Fruit fly (Drosophila melanogaster) Kc167 (cell line): Measurements from ENCODE around the gene Zw.

ENCODE experiments used
- Myc ChIP-seq: fragments of >200 bp; optimal IDR thresholded peaks from 2 replicates; lab custom pipeline; 2017; ENCODE audit warnings: missing external identifiers
- Sin3A ChIP-seq: fragments of >200 bp; optimal IDR thresholded peaks from 2 replicates; lab custom pipeline; 2018; ENCODE audit warnings: missing external identifiers
- h ChIP-seq: fragments of >200 bp; optimal IDR thresholded peaks from 3 replicates; lab custom pipeline; 2018; ENCODE audit warnings: missing external identifiers
- insv ChIP-seq: fragments of >200 bp; optimal IDR thresholded peaks from 3 replicates; lab custom pipeline; 2018; ENCODE audit warnings: missing external identifiers
- psq ChIP-seq: fragments of >200 bp; optimal IDR thresholded peaks from 2 replicates; lab custom pipeline; 2017; ENCODE audit warnings: missing external identifiers
- ttk ChIP-seq: sonication (Bioruptor generic); optimal IDR thresholded peaks from 2 replicates; lab custom pipeline; 2017; ENCODE audit warnings: missing external identifiers

Zw gene

DNA sequence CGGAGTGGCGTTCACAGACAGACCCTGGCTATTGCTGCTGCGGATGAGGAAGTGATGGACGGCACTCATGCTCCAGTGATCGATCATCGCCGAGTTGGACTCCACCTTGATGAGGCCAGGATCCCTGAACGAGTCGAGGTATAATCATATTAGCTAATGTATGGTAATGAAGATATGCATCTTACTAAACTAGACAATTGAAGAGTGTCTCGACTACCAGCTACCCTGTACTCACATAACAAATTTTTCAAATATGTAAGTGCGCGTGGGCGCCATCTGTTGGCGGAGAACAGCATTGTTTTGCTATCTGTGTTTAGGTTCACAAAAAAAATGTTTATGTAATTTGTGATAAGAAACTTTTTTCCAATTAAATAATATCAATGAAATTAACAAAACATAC lies 12.2 kb downstream of the Zw start:
- no peak for TF ChIP-seq insv (lab: Kevin White, UChicago)
- no peak for TF ChIP-seq Myc (lab: Kevin White, UChicago)
- TF ChIP-seq psq (lab: Kevin White, UChicago) = no peak
- TF ChIP-seq ttk (lab: Kevin White, UChicago) = no peak
- no peak for TF ChIP-seq Sin3A (lab: Kevin White, UChicago)
- no peak for TF ChIP-seq h (lab: Kevin White, UChicago)

DNA sequence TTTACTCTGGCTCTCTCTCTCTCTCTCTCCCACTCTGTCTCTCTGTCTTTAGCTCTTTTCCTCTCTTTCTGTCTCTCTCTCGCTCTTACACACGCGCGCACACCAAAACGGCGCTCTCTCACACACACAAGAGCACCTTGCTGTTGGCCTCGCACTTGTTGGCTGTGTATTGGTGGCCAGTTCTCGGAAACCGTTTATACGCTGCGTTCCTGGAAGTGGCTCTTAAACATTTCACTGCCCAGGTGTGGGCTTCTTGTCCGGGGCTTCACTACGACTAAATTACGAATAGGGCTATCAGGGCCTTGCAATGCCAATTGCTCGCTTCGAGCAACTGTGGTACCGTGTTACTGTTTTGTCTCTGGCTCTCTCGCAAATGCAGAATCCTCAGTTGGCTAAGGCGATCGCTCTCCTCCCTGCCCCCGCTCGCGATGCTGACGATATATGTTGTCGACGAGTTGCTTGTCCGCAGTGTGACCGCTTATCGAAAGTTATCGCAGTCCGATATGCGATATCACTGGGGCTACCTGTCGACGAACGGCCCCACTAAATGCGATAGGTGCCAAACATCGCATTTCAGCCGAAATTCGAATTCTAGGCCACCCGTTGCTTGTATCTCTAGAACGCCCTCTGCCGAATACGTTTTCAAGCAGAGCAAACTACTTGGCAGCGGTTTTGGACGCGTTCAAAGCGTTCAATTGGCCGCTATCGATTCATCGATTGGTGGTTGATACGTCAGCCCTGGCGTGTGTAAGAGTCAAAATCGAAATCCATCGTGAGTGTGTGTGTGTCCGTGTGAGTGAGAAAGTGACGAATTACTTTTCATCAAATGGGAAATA lies 16.2 kb downstream of the Zw start, which contains the start of the genes dome and Ubqn:
dome (minus strand) TSS at position 479 of the 836 bp plus-strand sequence.
Ubqn (plus strand) TSS at position 769 of the 836 bp plus-strand sequence.
- TF ChIP-seq ttk (lab: Kevin White, UChicago) (no peak), psq (lab: Kevin White, UChicago) (no peak), insv (lab: Kevin White, UChicago) (no peak), h (lab: Kevin White, UChicago) (no peak), Myc (lab: Kevin White, UChicago) (no peak), Sin3A (lab: Kevin White, UChicago) (no peak)

DNA sequence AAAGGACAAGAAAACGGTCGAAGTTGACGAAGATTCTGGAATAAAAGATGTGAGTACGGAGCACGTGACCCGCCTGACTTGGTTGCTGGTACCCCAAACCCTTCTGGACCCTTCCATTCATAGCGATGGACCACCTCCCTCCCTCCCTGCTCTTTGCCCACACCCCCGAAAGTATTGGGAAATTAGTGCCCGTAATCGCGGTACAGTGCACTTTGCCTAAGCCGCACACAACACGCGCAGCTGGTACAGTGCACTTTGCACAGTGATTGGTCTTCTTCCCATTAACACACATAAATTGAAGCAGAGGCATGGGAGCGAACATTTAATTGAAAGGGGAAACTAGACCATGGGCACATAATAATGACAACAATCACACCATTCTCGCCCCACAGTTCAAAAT lies 17.0 kb downstream of the Zw start:
- no peak for TF ChIP-seq psq (lab: Kevin White, UChicago)
- TF ChIP-seq h (lab: Kevin White, UChicago) = no peak
- TF ChIP-seq Myc (lab: Kevin White, UChicago) = no peak

DNA sequence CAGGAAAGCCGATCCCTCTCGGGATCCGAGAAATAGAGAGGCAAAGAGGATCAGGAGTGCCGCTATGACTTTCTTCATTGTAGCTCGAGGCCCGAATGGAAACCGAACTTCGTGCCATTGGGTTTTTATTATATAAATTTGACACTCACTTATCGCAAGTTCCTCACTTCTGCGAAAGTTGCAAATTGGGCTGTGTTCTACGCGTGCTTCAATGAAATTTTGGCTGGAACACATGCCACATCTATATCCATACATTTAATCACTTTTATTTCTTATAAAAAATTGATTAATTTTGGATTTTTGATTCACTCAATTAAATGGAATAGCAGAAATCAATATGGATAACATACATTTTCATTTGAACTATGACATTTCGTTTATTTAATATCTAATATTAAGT lies 21.8 kb downstream of the Zw start, which contains the start of gene CG14227:
CG14227 (minus strand) TSS at position 101 of the 400 bp plus-strand sequence.
- TF ChIP-seq h (lab: Kevin White, UChicago) (no peak), insv (lab: Kevin White, UChicago) (no peak), psq (lab: Kevin White, UChicago) (no peak), Myc (lab: Kevin White, UChicago) (no peak), ttk (lab: Kevin White, UChicago) (no peak), Sin3A (lab: Kevin White, UChicago) (no peak)

DNA sequence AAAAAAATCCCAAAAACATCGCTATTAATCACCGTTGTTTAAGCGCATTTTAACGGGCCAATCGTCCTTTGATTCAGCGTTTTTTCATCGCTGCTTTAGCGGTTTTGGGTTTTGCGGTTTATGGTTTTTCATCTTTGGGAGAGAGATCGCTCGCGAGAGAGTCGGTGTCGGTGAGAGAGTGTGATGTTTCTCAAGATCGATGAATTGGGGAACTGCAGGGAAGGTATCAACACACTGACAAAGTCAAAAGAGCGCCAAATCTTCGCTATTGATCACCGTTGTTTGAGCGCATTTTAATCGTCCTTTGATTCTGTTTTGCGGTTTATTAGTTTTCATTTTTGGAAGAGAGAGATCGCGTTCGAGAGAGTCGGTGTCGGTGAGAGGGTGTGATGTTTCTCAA lies 23.0 kb downstream of the Zw start:
- no peak for TF ChIP-seq Myc (lab: Kevin White, UChicago)

DNA sequence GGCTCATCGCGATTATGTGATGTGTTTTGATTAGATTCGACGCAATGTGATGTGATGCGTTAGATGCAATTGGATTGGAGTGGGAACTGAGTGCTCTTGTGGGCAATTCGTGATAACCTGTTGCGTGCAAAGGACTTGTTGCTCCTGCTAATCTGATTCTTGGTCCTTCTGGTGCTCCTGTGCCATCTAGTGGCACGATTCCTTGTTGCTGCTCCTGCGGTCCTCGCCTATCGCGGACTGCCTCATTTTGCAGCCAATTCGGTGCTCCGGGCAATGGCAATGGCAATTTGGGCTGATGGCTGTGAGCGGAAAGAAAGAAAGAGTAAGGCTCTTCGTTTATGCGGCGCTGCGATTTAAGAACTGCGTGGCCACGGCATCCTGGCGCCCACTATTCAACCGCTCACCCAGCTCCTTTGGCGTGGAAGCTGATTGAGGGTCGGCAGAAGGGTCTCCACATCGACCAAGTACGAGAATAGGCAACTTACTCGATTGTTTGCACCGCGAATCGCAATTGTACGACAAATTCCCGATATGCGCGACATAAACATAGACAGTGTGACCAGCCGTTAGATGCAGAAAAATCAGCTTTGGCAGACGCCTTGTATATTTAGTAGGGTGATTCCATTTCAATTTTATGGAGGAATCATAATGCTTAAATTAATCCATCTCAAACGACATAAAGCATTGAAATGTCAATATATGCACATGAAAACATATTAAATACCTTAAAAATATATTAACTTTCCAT lies 26.1 kb downstream of the Zw start, which contains the start of gene Mer:
Mer (minus strand) TSS at position 550 of the 748 bp plus-strand sequence.
- TF ChIP-seq psq (lab: Kevin White, UChicago) (no peak), Sin3A (lab: Kevin White, UChicago) (no peak), insv (lab: Kevin White, UChicago) (peak; percentile 31)

DNA sequence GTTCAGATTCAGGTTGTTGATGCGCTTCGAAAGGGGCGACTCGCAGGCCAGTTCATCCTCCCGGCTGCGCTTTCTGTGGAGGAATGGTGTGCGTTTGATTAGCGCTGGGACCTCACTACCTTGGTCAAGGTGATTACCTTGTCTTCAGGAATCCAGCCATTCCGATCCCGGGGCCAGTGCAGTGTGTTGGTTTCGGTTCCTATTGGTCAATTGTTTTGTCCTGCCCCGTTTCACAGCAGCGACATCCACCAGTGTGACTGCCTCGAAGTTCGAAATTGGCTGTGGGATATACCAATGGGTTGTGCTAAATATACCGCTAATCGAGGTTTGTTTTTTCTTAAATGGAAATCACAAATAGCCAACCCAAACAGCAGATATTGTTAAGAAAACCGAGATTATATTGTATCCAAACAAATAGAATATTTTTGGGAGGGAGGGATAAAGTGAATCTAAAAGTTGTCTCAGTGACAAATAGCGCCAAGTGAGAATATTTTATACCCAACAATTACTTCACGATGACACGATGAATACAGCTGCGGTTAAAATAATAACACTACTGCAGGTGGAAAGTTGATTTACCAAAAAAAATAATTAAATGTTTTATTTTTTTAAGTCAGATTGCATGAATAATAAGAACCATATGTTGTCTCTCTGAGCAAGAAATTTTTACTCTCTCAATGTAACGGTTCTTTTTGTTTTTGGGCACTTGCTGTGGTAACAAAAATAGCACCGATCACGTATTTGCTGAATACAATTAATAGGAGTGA lies 27.9 kb downstream of the Zw start, which contains the start of gene CG14229:
CG14229 (minus strand) TSS at position 459 of the 767 bp plus-strand sequence.
- TF ChIP-seq Myc (lab: Kevin White, UChicago) (no peak), psq (lab: Kevin White, UChicago) (no peak), ttk (lab: Kevin White, UChicago) (no peak), insv (lab: Kevin White, UChicago) (no peak), h (lab: Kevin White, UChicago) (no peak), Sin3A (lab: Kevin White, UChicago) (no peak)

DNA sequence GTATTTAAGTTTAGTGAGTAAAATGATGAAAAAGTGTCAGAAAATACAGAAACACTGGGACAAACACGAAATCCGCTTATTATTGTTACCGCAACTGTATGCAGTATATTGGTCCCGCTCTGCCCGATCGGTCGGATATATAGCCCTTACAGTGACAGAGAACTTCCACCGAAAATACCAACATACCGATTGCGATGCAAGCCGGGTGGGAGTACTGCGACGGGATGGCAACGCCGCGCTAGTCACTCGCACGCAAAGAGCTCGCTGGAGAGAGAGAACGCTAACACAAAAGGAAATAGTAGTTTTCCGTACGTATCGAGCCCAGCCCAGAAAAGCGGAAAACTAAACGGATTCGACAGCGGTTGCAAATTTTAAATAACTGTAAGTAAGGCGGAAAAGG lies 29.8 kb downstream of the Zw start, which contains the start of gene Cdc42:
Cdc42 (plus strand) TSS at position 247 of the 400 bp plus-strand sequence.
- TF ChIP-seq h (lab: Kevin White, UChicago) (no peak), psq (lab: Kevin White, UChicago) (no peak), Myc (lab: Kevin White, UChicago) (no peak), Sin3A (lab: Kevin White, UChicago) (no peak), insv (lab: Kevin White, UChicago) (no peak), ttk (lab: Kevin White, UChicago) (no peak)

DNA sequence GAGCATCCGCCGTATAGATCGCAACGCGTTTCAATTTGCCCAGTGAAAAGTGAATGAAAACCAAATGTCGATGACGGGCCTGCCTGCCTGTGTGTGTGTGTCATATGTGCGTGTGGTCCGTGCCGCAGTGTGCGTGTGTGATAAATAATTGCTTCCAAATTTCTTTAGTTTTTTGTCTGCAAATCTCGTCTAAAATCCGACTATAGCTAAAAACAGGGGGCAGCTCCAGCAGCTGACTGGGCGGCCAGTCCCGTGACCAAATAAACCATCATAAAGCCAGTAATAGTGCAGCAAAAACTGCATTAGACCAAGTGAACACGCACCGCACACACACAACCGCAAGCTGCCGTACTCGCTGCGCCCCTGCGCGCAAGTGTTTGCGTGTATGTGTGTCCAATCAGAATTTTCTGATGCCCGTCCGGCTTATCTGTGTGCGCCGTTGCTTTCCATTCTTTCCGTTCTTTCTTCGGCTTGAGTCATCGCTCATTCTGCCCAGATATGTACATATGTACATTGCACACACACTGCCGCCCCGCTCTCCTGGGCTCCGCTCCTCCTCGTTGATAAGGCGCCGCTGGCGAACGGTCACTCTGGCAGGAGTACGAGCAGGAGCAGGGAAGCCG lies 30.3 kb downstream of the Zw start:
- TF ChIP-seq ttk (lab: Kevin White, UChicago) (no peak), insv (lab: Kevin White, UChicago) (no peak), h (lab: Kevin White, UChicago) (no peak), Myc (lab: Kevin White, UChicago) (no peak), Sin3A (lab: Kevin White, UChicago) (no peak), psq (lab: Kevin White, UChicago) (no peak)

DNA sequence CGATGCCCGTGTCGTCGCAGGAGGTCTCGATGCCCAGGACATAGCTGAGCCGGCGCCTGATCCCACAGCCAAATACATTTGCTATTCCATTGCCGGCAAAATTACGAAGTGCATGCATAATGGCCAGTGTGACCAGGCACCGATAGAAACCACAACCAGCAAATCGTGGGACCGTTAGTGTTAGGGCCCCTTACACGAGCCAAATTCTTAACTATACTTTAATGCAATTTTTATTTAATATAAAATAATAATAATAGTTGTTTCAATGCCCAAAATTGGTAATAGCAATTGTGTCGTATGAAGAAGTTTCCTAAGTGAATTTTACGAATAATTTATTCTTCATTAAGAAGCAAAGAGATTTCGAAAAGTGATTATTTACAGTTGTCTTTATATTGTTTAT lies 34.6 kb downstream of the Zw start, which contains the start of gene Tcs4:
Tcs4 (minus strand) TSS at position 145 of the 400 bp plus-strand sequence.
- TF ChIP-seq ttk (lab: Kevin White, UChicago) = no peak
